Fruit fly (Drosophila melanogaster) whole organism, prepupa: Measurements from ENCODE around the gene osk.

Source experiments
- Blimp-1 ChIP-seq: fragments of 200-800 bp; sonication (Bioruptor generic); optimal IDR thresholded peaks from 3 replicates; lab custom pipeline; 2017; ENCODE audit warnings: missing biosample characterization, missing genetic modification characterization, mild to moderate bottlenecking, moderate library complexity, missing genetic modification reagents
- CG10669 ChIP-seq: fragments of 200-800 bp; sonication (Bioruptor generic); optimal IDR thresholded peaks from 3 replicates; lab custom pipeline; 2018; ENCODE audit warnings: missing biosample characterization, mild to moderate bottlenecking, missing genetic modification characterization, moderate library complexity
- CG11294 ChIP-seq: fragments of 200-800 bp; sonication (Bioruptor generic); IDR thresholded peaks from 2 replicates; pipeline ENCODE4 v1.3.6; 2022; ENCODE audit warnings: missing biosample characterization, missing genetic modification characterization
- CG15336 ChIP-seq: fragments of 200-800 bp; sonication (Bioruptor generic); IDR thresholded peaks from 2 replicates; pipeline ENCODE4 v1.3.6; 2022; ENCODE audit warnings: missing biosample characterization, missing genetic modification characterization
- CG31627 ChIP-seq: fragments of 200-800 bp; sonication (Bioruptor generic); optimal IDR thresholded peaks from 3 replicates; lab custom pipeline; 2016; ENCODE audit warnings: missing biosample characterization, missing genetic modification characterization
- CG32006 ChIP-seq: fragments of 200-800 bp; sonication (Bioruptor generic); optimal IDR thresholded peaks from 3 replicates; lab custom pipeline; 2017; ENCODE audit warnings: missing biosample characterization, mild to moderate bottlenecking, missing genetic modification characterization
- CG3919 ChIP-seq: fragments of 200-800 bp; sonication (Bioruptor generic); optimal IDR thresholded peaks from 3 replicates; lab custom pipeline; 2016; ENCODE audit warnings: missing biosample characterization, missing genetic modification characterization
- CG6163 ChIP-seq: fragments of 200-800 bp; sonication (Bioruptor generic); IDR thresholded peaks from 3 replicates; pipeline ENCODE4 v1.3.6; 2022; ENCODE audit warnings: missing biosample characterization, missing genetic modification characterization
- CG6808 ChIP-seq: fragments of 200-800 bp; sonication (Bioruptor generic); optimal IDR thresholded peaks from 3 replicates; lab custom pipeline; 2017; ENCODE audit warnings: missing biosample characterization, missing genetic modification characterization, mild to moderate bottlenecking, moderate library complexity, missing genetic modification reagents
- CG6854 ChIP-seq: fragments of 200-800 bp; sonication (Bioruptor generic); optimal IDR thresholded peaks from 2 replicates; lab custom pipeline; 2017; ENCODE audit warnings: missing biosample characterization, mild to moderate bottlenecking, missing genetic modification characterization
- CG8119 ChIP-seq: fragments of 200-800 bp; sonication (Bioruptor generic); IDR thresholded peaks from 3 replicates; pipeline ENCODE4 v1.3.6; 2022; ENCODE audit warnings: missing biosample characterization, missing genetic modification characterization
- CG8319 ChIP-seq: fragments of 200-800 bp; sonication (Bioruptor generic); optimal IDR thresholded peaks from 3 replicates; lab custom pipeline; 2016; ENCODE audit warnings: missing biosample characterization, missing genetic modification characterization
- CG8632 ChIP-seq: fragments of 200-800 bp; sonication (Bioruptor generic); optimal IDR thresholded peaks from 3 replicates; lab custom pipeline; 2016; ENCODE audit warnings: missing biosample characterization, missing genetic modification characterization
- CG9139 ChIP-seq: fragments of 200-800 bp; sonication (Bioruptor generic); optimal IDR thresholded peaks from 3 replicates; lab custom pipeline; 2017; ENCODE audit warnings: missing biosample characterization, mild to moderate bottlenecking, missing genetic modification characterization
- Eip75B ChIP-seq: fragments of 200-800 bp; sonication (Bioruptor generic); optimal IDR thresholded peaks from 3 replicates; lab custom pipeline; 2016; ENCODE audit warnings: missing biosample characterization, missing genetic modification characterization
- Eip93F ChIP-seq: fragments of 200-800 bp; sonication (Bioruptor generic); optimal IDR thresholded peaks from 2 replicates; lab custom pipeline; 2016; ENCODE audit warnings: missing biosample characterization, mild to moderate bottlenecking, missing genetic modification characterization
- Ets21C ChIP-seq: fragments of 200-800 bp; sonication (Bioruptor generic); optimal IDR thresholded peaks from 3 replicates; lab custom pipeline; 2016; ENCODE audit warnings: missing biosample characterization, missing genetic modification characterization
- Ets96B ChIP-seq: fragments of 200-800 bp; optimal IDR thresholded peaks from 2 replicates; lab custom pipeline; 2019; ENCODE audit warnings: missing biosample characterization, mild to moderate bottlenecking, missing genetic modification characterization, moderate library complexity
- Gug ChIP-seq: fragments of 200-800 bp; sonication (Bioruptor generic); IDR thresholded peaks from 2 replicates; pipeline ENCODE4 v1.3.6; 2022; ENCODE audit warnings: missing biosample characterization, missing genetic modification characterization
- Hr39 ChIP-seq: fragments of 200-800 bp; sonication (Bioruptor generic); optimal IDR thresholded peaks from 2 replicates; lab custom pipeline; 2016; ENCODE audit warnings: missing biosample characterization, missing genetic modification characterization
- Hr4 ChIP-seq: fragments of 200-800 bp; sonication (Bioruptor generic); optimal IDR thresholded peaks from 3 replicates; lab custom pipeline; 2016; ENCODE audit warnings: missing biosample characterization, missing genetic modification characterization
- Lpt ChIP-seq: fragments of 200-800 bp; sonication (Bioruptor generic); optimal IDR thresholded peaks from 3 replicates; lab custom pipeline; 2016; ENCODE audit warnings: missing biosample characterization, missing genetic modification characterization
- Met ChIP-seq: fragments of 200-800 bp; sonication (Bioruptor generic); optimal IDR thresholded peaks from 3 replicates; lab custom pipeline; 2016; ENCODE audit warnings: missing biosample characterization, missing genetic modification characterization
- OdsH ChIP-seq: fragments of 200-800 bp; sonication (Bioruptor generic); optimal IDR thresholded peaks from 3 replicates; lab custom pipeline; 2016; ENCODE audit warnings: missing biosample characterization, missing genetic modification characterization
- Smox ChIP-seq: fragments of 200-800 bp; sonication (Bioruptor generic); optimal IDR thresholded peaks from 3 replicates; lab custom pipeline; 2016; ENCODE audit warnings: missing biosample characterization, missing genetic modification characterization
- Sox14 ChIP-seq: fragments of 200-800 bp; sonication (Bioruptor generic); optimal IDR thresholded peaks from 3 replicates; lab custom pipeline; 2016; ENCODE audit warnings: missing biosample characterization, missing genetic modification characterization
- Sox15 ChIP-seq: fragments of 200-800 bp; sonication (Bioruptor generic); optimal IDR thresholded peaks from 3 replicates; lab custom pipeline; 2016; ENCODE audit warnings: missing biosample characterization, missing genetic modification characterization
- achi ChIP-seq: fragments of 200-800 bp; sonication (Bioruptor generic); optimal IDR thresholded peaks from 3 replicates; lab custom pipeline; 2016; ENCODE audit warnings: missing biosample characterization, missing genetic modification characterization
- acj6 ChIP-seq: fragments of 200-800 bp; sonication (Bioruptor generic); optimal IDR thresholded peaks from 3 replicates; lab custom pipeline; 2016; ENCODE audit warnings: missing biosample characterization, missing genetic modification characterization
- dac ChIP-seq: fragments of 200-800 bp; sonication (Bioruptor generic); optimal IDR thresholded peaks from 2 replicates; lab custom pipeline; 2017; ENCODE audit warnings: missing biosample characterization, mild to moderate bottlenecking, missing genetic modification characterization
- dsx ChIP-seq: fragments of 200-800 bp; optimal IDR thresholded peaks from 3 replicates; lab custom pipeline; 2019; ENCODE audit warnings: missing biosample characterization, mild to moderate bottlenecking, missing genetic modification characterization, moderate library complexity; ENCODE audit not compliant: poor library complexity, severe bottlenecking
- eg ChIP-seq: fragments of 200-800 bp; sonication (Bioruptor generic); IDR thresholded peaks from 3 replicates; pipeline ENCODE4 v1.3.6; 2022; ENCODE audit warnings: missing biosample characterization, missing genetic modification characterization
- fd59A ChIP-seq: fragments of 200-800 bp; sonication (Bioruptor generic); optimal IDR thresholded peaks from 2 replicates; lab custom pipeline; 2017; ENCODE audit warnings: missing biosample characterization, mild to moderate bottlenecking, missing genetic modification characterization, missing genetic modification reagents
- fd85E ChIP-seq: fragments of 200-800 bp; sonication (Bioruptor generic); optimal IDR thresholded peaks from 3 replicates; lab custom pipeline; 2016; ENCODE audit warnings: missing biosample characterization, missing genetic modification characterization
- lz ChIP-seq: fragments of 200-800 bp; sonication (Bioruptor generic); optimal IDR thresholded peaks from 3 replicates; lab custom pipeline; 2016; ENCODE audit warnings: missing biosample characterization, missing genetic modification characterization
- spab ChIP-seq: fragments of 200-800 bp; sonication (Bioruptor generic); optimal IDR thresholded peaks from 2 replicates; lab custom pipeline; 2017; ENCODE audit warnings: missing biosample characterization, mild to moderate bottlenecking, missing genetic modification characterization, missing genetic modification reagents
- ss ChIP-seq, 2 experiments: fragments of 200-800 bp; sonication (Bioruptor generic); optimal IDR thresholded peaks; 2 replicates in 1 of 2; 3 replicates in 1 of 2; lab custom pipeline; 2017 to 2018; ENCODE audit warnings: mild to moderate bottlenecking in 2 of 2, missing biosample characterization in 2 of 2, missing genetic modification characterization in 2 of 2, moderate library complexity in 1 of 2
- topi ChIP-seq: fragments of 200-800 bp; sonication (Bioruptor generic); optimal IDR thresholded peaks from 3 replicates; lab custom pipeline; 2016; ENCODE audit warnings: missing biosample characterization, missing genetic modification characterization
- vri ChIP-seq: fragments of 200-800 bp; sonication (Bioruptor generic); optimal IDR thresholded peaks from 3 replicates; lab custom pipeline; 2016; ENCODE audit warnings: missing biosample characterization, mild to moderate bottlenecking, missing genetic modification characterization

The osk gene

DNA sequence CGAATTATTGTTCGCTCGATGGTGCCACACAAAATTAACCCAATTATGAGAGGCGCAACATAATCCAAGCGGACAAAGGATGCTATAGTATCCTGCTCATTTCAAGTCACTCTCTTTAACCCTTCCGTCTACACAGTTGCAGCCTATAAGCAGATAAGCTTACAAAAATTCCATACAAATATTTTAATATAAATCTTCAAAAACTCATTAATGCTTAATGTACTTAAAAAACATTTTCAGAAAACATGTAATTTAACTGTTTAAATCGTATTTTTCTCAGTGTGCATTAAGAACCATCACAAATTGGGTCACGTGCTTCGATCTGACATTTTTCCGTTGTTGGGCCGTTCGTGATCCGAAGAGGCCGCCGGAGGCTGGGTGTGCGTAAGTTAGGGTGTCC lies 33.9 kb downstream of the osk start (continued):
- TF ChIP-seq CG11294 (GFP tag; lab: Robert Waterston, UW), result no peak
- peak; percentile 63 for TF ChIP-seq CG8632 (GFP tag; lab: Kevin White, UChicago)
- no peak for TF ChIP-seq CG9139
- no peak for TF ChIP-seq CG6854 (GFP tag; lab: Kevin White, UChicago)
- peak; percentile 5 for TF ChIP-seq Sox15 (GFP tag; lab: Kevin White, UChicago)
- TF ChIP-seq fd59A (GFP tag; lab: Kevin White, UChicago), result peak; percentile 14
- no peak for TF ChIP-seq CG6808
- peak; percentile 52 for TF ChIP-seq achi
- peak; percentile 63 for TF ChIP-seq Sox14 (GFP tag; lab: Kevin White, UChicago)
- TF ChIP-seq Smox (GFP tag; lab: Kevin White, UChicago), result peak; percentile 83
- peak; percentile 87 for TF ChIP-seq Met (GFP tag; lab: Kevin White, UChicago)
- no peak for TF ChIP-seq Gug (GFP tag; lab: Robert Waterston, UW)
- TF ChIP-seq fd85E (GFP tag; lab: Kevin White, UChicago), result peak; percentile 10
- no peak for TF ChIP-seq Lpt (GFP tag; lab: Kevin White, UChicago)
- TF ChIP-seq Eip75B (GFP tag; lab: Kevin White, UChicago), result peak; percentile 78
- TF ChIP-seq Blimp-1 (GFP tag; lab: Kevin White, UChicago), result no peak
- TF ChIP-seq CG32006 (GFP tag; lab: Kevin White, UChicago), result peak; percentile 27
- peak; percentile 31 for TF ChIP-seq CG10669 (GFP tag; lab: Kevin White, UChicago)
- TF ChIP-seq spab (GFP tag; lab: Kevin White, UChicago), result peak; percentile 11
- TF ChIP-seq OdsH (GFP tag; lab: Kevin White, UChicago), result peak; percentile 61
- TF ChIP-seq Hr39 (GFP tag; lab: Kevin White, UChicago), result peak; percentile 69
- TF ChIP-seq dsx, result no peak
- peak; percentile 27 for TF ChIP-seq CG8319 (GFP tag; lab: Kevin White, UChicago)
- peak; percentile 60 for TF ChIP-seq Eip93F (GFP tag; lab: Kevin White, UChicago)
- peak; percentile 78 for TF ChIP-seq topi (GFP tag; lab: Kevin White, UChicago)
- no peak for TF ChIP-seq CG8119
- TF ChIP-seq Ets21C (GFP tag; lab: Kevin White, UChicago), result peak; percentile 58
- TF ChIP-seq CG31627, result peak; percentile 72
- TF ChIP-seq, all 60 proteins: peak for 38

DNA sequence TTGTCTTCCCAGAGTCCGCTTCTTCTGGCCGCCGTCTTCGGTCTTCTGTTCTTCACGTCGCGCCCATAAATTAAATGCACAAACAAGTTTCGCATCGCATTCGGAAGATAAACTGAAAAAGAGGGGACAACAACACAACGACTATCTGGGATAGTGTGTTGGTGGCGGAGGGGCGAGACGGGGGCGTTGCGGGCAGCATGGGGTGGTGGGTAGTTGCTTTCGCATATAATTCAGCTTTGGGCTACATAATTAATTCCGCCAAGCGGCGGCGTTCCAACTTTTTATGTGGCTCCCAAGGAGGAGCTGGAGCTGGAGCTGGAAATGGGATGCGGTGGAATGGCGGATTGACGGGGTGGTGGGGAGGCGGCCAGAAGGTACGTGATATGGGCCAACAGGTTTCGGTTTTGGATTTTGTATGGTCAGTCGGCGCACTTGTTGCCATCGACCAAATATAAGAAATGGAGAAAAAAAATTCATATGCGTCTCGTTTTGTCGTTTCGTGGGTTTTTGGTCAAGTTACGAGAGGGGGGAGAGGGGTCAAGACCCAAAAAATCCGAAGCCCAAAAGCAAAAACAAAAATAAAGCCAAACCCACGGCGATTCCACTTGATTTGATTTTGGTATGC lies 34.5 kb downstream of the osk start:
- TF ChIP-seq topi (GFP tag; lab: Kevin White, UChicago), result no peak
- no peak for TF ChIP-seq Ets96B (tag; lab: Kevin White, UChicago)
- 0 out of 3 replicates have a peak, but pooled peaks have one; percentile 8 for TF ChIP-seq eg (GFP tag; lab: Robert Waterston, UW)
- TF ChIP-seq CG6163 (GFP tag; lab: Robert Waterston, UW), result no peak; the same call in 1 of the 3 replicates
- TF ChIP-seq ss (GFP tag; optimal IDR thresholded peaks at IDR 0.05; lab: Kevin White, UChicago), result peak in 1 of 2 experiments; percentile 48
- no peak for TF ChIP-seq CG8632 (GFP tag; lab: Kevin White, UChicago)
- 0 out of 2 replicates have a peak, but pooled peaks have one; percentile 6 for TF ChIP-seq CG15336 (GFP tag; lab: Robert Waterston, UW)
- peak; percentile 31 for TF ChIP-seq Eip75B (GFP tag; lab: Kevin White, UChicago)
- TF ChIP-seq dac, result no peak
- TF ChIP-seq Lpt (GFP tag; lab: Kevin White, UChicago), result no peak
- TF ChIP-seq dsx, result peak; percentile 4
- no peak for TF ChIP-seq acj6
- TF ChIP-seq vri (GFP tag; lab: Kevin White, UChicago), result no peak
- TF ChIP-seq lz, result no peak
- TF ChIP-seq CG3919 (GFP tag; lab: Kevin White, UChicago), result no peak
- TF ChIP-seq Hr4, result no peak
- no peak for TF ChIP-seq OdsH (GFP tag; lab: Kevin White, UChicago)
- peak; percentile 66 for TF ChIP-seq CG6854 (GFP tag; lab: Kevin White, UChicago)
